Fruit fly (Drosophila melanogaster): ENCODE results near the gene eRF1.

eRF1 gene

dm6 chr3L:20401026-20401912, 53.1 kb downstream of the eRF1 start, which contains the start of gene trbl (continued):
- TF ChIP-seq grau (tag; optimal IDR thresholded peaks at IDR 0.05) (peak; percentile 35), CG4424 (GFP tag; optimal IDR thresholded peaks at IDR 0.05) (peak; percentile 18), CG14050 (GFP tag; IDR thresholded peaks at IDR 0.05) (no peak), CG16815 (GFP tag; optimal IDR thresholded peaks at IDR 0.05) (no peak), CG7928 (GFP tag; optimal IDR thresholded peaks at IDR 0.05) (no peak), ro (GFP tag; IDR thresholded peaks at IDR 0.05) (no peak), CG10462 (GFP tag; optimal IDR thresholded peaks at IDR 0.05) (no peak), btn (GFP tag; optimal IDR thresholded peaks at IDR 0.05) (no peak), CG34376 (GFP tag; optimal IDR thresholded peaks at IDR 0.05) (peak; percentile 68), CG16813 (GFP tag; IDR thresholded peaks at IDR 0.05; ENCODE audit: partially characterized antibody) (peak; percentile 59; the same call in 2 of the 3 replicates), CG2875 (GFP tag; optimal IDR thresholded peaks at IDR 0.05) (no peak), chm (GFP tag; IDR thresholded peaks at IDR 0.05) (peak; percentile 85), CG10979 (tag; optimal IDR thresholded peaks at IDR 0.05) (peak; percentile 24), CG6689 (GFP tag; IDR thresholded peaks at IDR 0.05) (no peak), CG3407 (GFP tag; optimal IDR thresholded peaks at IDR 0.05) (peak; percentile 24), Side (GFP tag; optimal IDR thresholded peaks at IDR 0.05) (peak; percentile 21), CG5245 (GFP tag; optimal IDR thresholded peaks at IDR 0.05) (no peak), CG15601 (tag; optimal IDR thresholded peaks at IDR 0.05) (no peak), Scr (GFP tag; IDR thresholded peaks at IDR 0.05; ENCODE audit: partially characterized antibody) (peak; percentile 57), Hmx (GFP tag; optimal IDR thresholded peaks at IDR 0.05) (no peak), unc-4 (GFP tag; IDR thresholded peaks at IDR 0.05; ENCODE audit: partially characterized antibody) (peak; percentile 58), Mes4 (GFP tag; optimal IDR thresholded peaks at IDR 0.05) (no peak), CG6654 (GFP tag; optimal IDR thresholded peaks at IDR 0.05) (no peak), hth (optimal IDR thresholded peaks at IDR 0.05) (no peak), zf30C (GFP tag; optimal IDR thresholded peaks at IDR 0.05) (peak; percentile 38), CG11560 (tag; IDR thresholded peaks at IDR 0.05) (no peak), Hmr (GFP tag; optimal IDR thresholded peaks at IDR 0.05) (peak; percentile 59), tap (tag; optimal IDR thresholded peaks at IDR 0.05) (peak; percentile 18), phol (tag; optimal IDR thresholded peaks at IDR 0.05) (no peak), pzg (GFP tag; optimal IDR thresholded peaks at IDR 0.05) (peak; percentile 20), CG1647 (GFP tag; optimal IDR thresholded peaks at IDR 0.05) (no peak), bowl (GFP tag; IDR thresholded peaks at IDR 0.05) (no peak), scrt (GFP tag; optimal IDR thresholded peaks at IDR 0.05) (peak; percentile 6), MBD-R2 (GFP tag; IDR thresholded peaks at IDR 0.05) (peak; percentile 23; the same call in 1 of the 2 replicates), NC2β (GFP tag; optimal IDR thresholded peaks at IDR 0.05) (peak; percentile 13), Awh (GFP tag; IDR thresholded peaks at IDR 0.05) (no peak), NC2α (GFP tag; optimal IDR thresholded peaks at IDR 0.05) (no peak), CG34224 (GFP tag; IDR thresholded peaks at IDR 0.05; ENCODE audit: partially characterized antibody) (peak; percentile 78), CG15479 (GFP tag; optimal IDR thresholded peaks at IDR 0.05) (peak; percentile 75), esg (GFP tag; conservative IDR thresholded peaks at IDR 0.05) (no peak), repo (GFP tag; optimal IDR thresholded peaks at IDR 0.05) (no peak), tup (GFP tag; optimal IDR thresholded peaks at IDR 0.05) (no peak), lola (GFP tag; optimal IDR thresholded peaks at IDR 0.05) (no peak), fd102C (GFP tag; optimal IDR thresholded peaks at IDR 0.05) (peak; percentile 26), Mad (GFP tag; optimal IDR thresholded peaks at IDR 0.05) (no peak), CoRest (tag; optimal IDR thresholded peaks at IDR 0.05) (no peak), CG7745 (tag; optimal IDR thresholded peaks at IDR 0.05) (peak; percentile 62), mld (GFP tag; IDR thresholded peaks at IDR 0.05; ENCODE audit: partially characterized antibody) (peak; percentile 90)

Measured in whole organism, embryonic.